Fruit fly (Drosophila melanogaster): ENCODE results near the gene CG8679.

CG8679 gene

dm6 chr2L:21168295-21169159 is 49.8 kb downstream of the CG8679 start, which contains the start of the genes mAcon1, CG43345 and CG43346 (continued):
- no peak for TF ChIP-seq jigr1 (GFP tag; IDR thresholded peaks at IDR 0.05)
- peak; percentile 58 for TF ChIP-seq tgo (GFP tag; IDR thresholded peaks at IDR 0.05)
- TF ChIP-seq salm (tag; optimal IDR thresholded peaks at IDR 0.05) = no peak
- TF ChIP-seq CG11560 (tag; IDR thresholded peaks at IDR 0.05) = peak; percentile 55; the same call in 1 of the 3 replicates
- TF ChIP-seq H15 (GFP tag; IDR thresholded peaks at IDR 0.05) = no peak
- TF ChIP-seq CG4360 (GFP tag; IDR thresholded peaks at IDR 0.05) = no peak
- TF ChIP-seq caup (GFP tag; optimal IDR thresholded peaks at IDR 0.05; ENCODE audit: severe bottlenecking) = no peak
- peak; percentile 66; the same call in 1 of the 2 replicates for TF ChIP-seq danr (GFP tag; IDR thresholded peaks at IDR 0.05)
- peak; percentile 79 for TF ChIP-seq kni (GFP tag; optimal IDR thresholded peaks at IDR 0.05)
- peak; percentile 83 for TF ChIP-seq B-H2 (GFP tag; optimal IDR thresholded peaks at IDR 0.05)
- TF ChIP-seq CG3065 (GFP tag; optimal IDR thresholded peaks at IDR 0.05) = peak; percentile 64
- peak; percentile 64 for TF ChIP-seq unpg (GFP tag; optimal IDR thresholded peaks at IDR 0.05)
- peak; percentile 47 for TF ChIP-seq Nf-YB (GFP tag; optimal IDR thresholded peaks at IDR 0.05)
- TF ChIP-seq Fer1 (GFP tag; optimal IDR thresholded peaks at IDR 0.05) = peak; percentile 89
- peak; percentile 75 for TF ChIP-seq Camta (GFP tag; optimal IDR thresholded peaks at IDR 0.05)
- peak; percentile 89 for TF ChIP-seq sug (tag; optimal IDR thresholded peaks at IDR 0.05)
- TF ChIP-seq nom (GFP tag; optimal IDR thresholded peaks at IDR 0.05) = peak; percentile 75
- TF ChIP-seq ap (GFP tag; IDR thresholded peaks at IDR 0.05) = no peak
- peak; percentile 82 for TF ChIP-seq CG12391 (tag; optimal IDR thresholded peaks at IDR 0.05)
- peak; percentile 92 for TF ChIP-seq jumu (GFP tag; optimal IDR thresholded peaks at IDR 0.05)
- peak; percentile 33; the same call in 1 of the 2 replicates for TF ChIP-seq Ada2b (GFP tag; IDR thresholded peaks at IDR 0.05)
- TF ChIP-seq Ravus (GFP tag; IDR thresholded peaks at IDR 0.05) = no peak
- no peak for TF ChIP-seq H2.0 (GFP tag; IDR thresholded peaks at IDR 0.05)
- TF ChIP-seq CG3995 (GFP tag; optimal IDR thresholded peaks at IDR 0.05) = peak; percentile 46
- TF ChIP-seq Chrac-16 (GFP tag; optimal IDR thresholded peaks at IDR 0.05) = peak; percentile 85
- TF ChIP-seq CG18011 (GFP tag; optimal IDR thresholded peaks at IDR 0.05) = peak; percentile 51
- peak; percentile 69 for TF ChIP-seq CG7987 (GFP tag; optimal IDR thresholded peaks at IDR 0.05)
- TF ChIP-seq Tbp (GFP tag; optimal IDR thresholded peaks at IDR 0.05) = peak; percentile 85
- no peak for TF ChIP-seq Lim3 (GFP tag; IDR thresholded peaks at IDR 0.05)
- TF ChIP-seq CG32772 (GFP tag; IDR thresholded peaks at IDR 0.05) = 0 out of 2 replicates have a peak, but pooled peaks have one; percentile 33
- peak; percentile 53; the same call in 1 of the 2 replicates for TF ChIP-seq CG10959 (GFP tag; IDR thresholded peaks at IDR 0.05)
- TF ChIP-seq CG4328 (GFP tag; optimal IDR thresholded peaks at IDR 0.05) = peak; percentile 77
- peak; percentile 75 for TF ChIP-seq CG17385 (GFP tag; optimal IDR thresholded peaks at IDR 0.05)
- no peak; the same call in 1 of the 2 replicates for TF ChIP-seq GATAe (GFP tag; conservative IDR thresholded peaks at IDR 0.05)
- peak; percentile 78 for TF ChIP-seq CG18619 (GFP tag; optimal IDR thresholded peaks at IDR 0.05)
- peak; percentile 51 for TF ChIP-seq Aef1 (GFP tag; IDR thresholded peaks at IDR 0.05)
- no peak for TF ChIP-seq Opbp (GFP tag; IDR thresholded peaks at IDR 0.05; ENCODE audit: partially characterized antibody)
- peak; percentile 90 for TF ChIP-seq CG7786 (GFP tag; optimal IDR thresholded peaks at IDR 0.05)
- TF ChIP-seq CG17912 (GFP tag; optimal IDR thresholded peaks at IDR 0.05) = no peak
- TF ChIP-seq ERR (GFP tag; optimal IDR thresholded peaks at IDR 0.05) = peak; percentile 82
- no peak for TF ChIP-seq Dref (GFP tag; IDR thresholded peaks at IDR 0.05)
- peak; percentile 70 for TF ChIP-seq slou (GFP tag; optimal IDR thresholded peaks at IDR 0.05)
- TF ChIP-seq chm (GFP tag; IDR thresholded peaks at IDR 0.05) = peak; percentile 6; the same call in 1 of the 2 replicates
- no peak for TF ChIP-seq CG43689 (GFP tag; IDR thresholded peaks at IDR 0.05)
- TF ChIP-seq YL-1 (GFP tag; optimal IDR thresholded peaks at IDR 0.05) = peak; percentile 53
- TF ChIP-seq mam (GFP tag; optimal IDR thresholded peaks at IDR 0.05) = peak; percentile 92
- no peak for TF ChIP-seq CG17802 (tag; optimal IDR thresholded peaks at IDR 0.05)
- TF ChIP-seq gsb-n (tag; optimal IDR thresholded peaks at IDR 0.05) = no peak
- TF ChIP-seq CG14014 (GFP tag; IDR thresholded peaks at IDR 0.05) = peak; percentile 75

All from whole organism, embryonic.